Fruit fly (Drosophila melanogaster) whole organism, embryonic: ENCODE measurements around the gene Syx1A.

ENCODE experiments used
- BtbVII ChIP-seq: fragments of 200-800 bp; sonication (Bioruptor generic); optimal IDR thresholded peaks from 3 replicates; lab custom pipeline; 2017; ENCODE audit warnings: missing biosample characterization, mild to moderate bottlenecking, missing genetic modification characterization
- CG11504 ChIP-seq: fragments of 200-800 bp; sonication (Bioruptor generic); optimal IDR thresholded peaks from 3 replicates; lab custom pipeline; 2019; ENCODE audit warnings: missing biosample characterization, mild to moderate bottlenecking, missing genetic modification characterization, moderate library complexity
- CG11695 ChIP-seq: fragments of 200-800 bp; sonication (Bioruptor generic); IDR thresholded peaks from 3 replicates; pipeline ENCODE4 v1.3.6; 2022; ENCODE audit warnings: missing biosample characterization, missing genetic modification characterization
- CG13424 ChIP-seq: fragments of 200-800 bp; sonication (Bioruptor generic); optimal IDR thresholded peaks from 2 replicates; lab custom pipeline; 2019; ENCODE audit warnings: missing biosample characterization, mild to moderate bottlenecking, missing genetic modification characterization, moderate library complexity
- CG14014 ChIP-seq: fragments of 200-800 bp; sonication (Bioruptor generic); IDR thresholded peaks from 2 replicates; pipeline ENCODE4 v1.3.6; 2022; ENCODE audit warnings: missing biosample characterization, missing genetic modification characterization
- CG15601 ChIP-seq: fragments of 200-800 bp; sonication (Bioruptor generic); optimal IDR thresholded peaks from 3 replicates; lab custom pipeline; 2019; ENCODE audit warnings: missing biosample characterization, mild to moderate bottlenecking, missing genetic modification characterization, moderate library complexity
- CG2678 ChIP-seq: fragments of 200-800 bp; sonication (Bioruptor generic); optimal IDR thresholded peaks from 3 replicates; lab custom pipeline; 2019; ENCODE audit warnings: missing biosample characterization, mild to moderate bottlenecking, missing genetic modification characterization, moderate library complexity
- CG2889 ChIP-seq: fragments of 200-800 bp; sonication (Bioruptor generic); IDR thresholded peaks from 3 replicates; pipeline ENCODE4 v1.3.6; 2022; ENCODE audit warnings: missing biosample characterization, missing genetic modification characterization
- CG4617 ChIP-seq: fragments of 200-800 bp; sonication (Bioruptor generic); optimal IDR thresholded peaks from 3 replicates; lab custom pipeline; 2016; ENCODE audit warnings: missing biosample characterization, missing genetic modification characterization, borderline replicate concordance
- CG6254 ChIP-seq: fragments of 200-800 bp; sonication (Bioruptor generic); optimal IDR thresholded peaks from 3 replicates; lab custom pipeline; 2017; ENCODE audit warnings: mild to moderate bottlenecking, missing biosample characterization, missing genetic modification reagents, missing genetic modification characterization
- CG6683 ChIP-seq: fragments of 200-800 bp; sonication (Bioruptor generic); optimal IDR thresholded peaks from 2 replicates; lab custom pipeline; 2017; ENCODE audit warnings: missing biosample characterization, mild to moderate bottlenecking, missing genetic modification characterization, missing genetic modification reagents
- CG7556 ChIP-seq: fragments of 200-800 bp; sonication (Bioruptor generic); optimal IDR thresholded peaks from 2 replicates; lab custom pipeline; 2017; ENCODE audit warnings: missing biosample characterization, mild to moderate bottlenecking, missing genetic modification characterization
- CG7839 ChIP-seq: fragments of 200-800 bp; sonication (Bioruptor generic); optimal IDR thresholded peaks from 3 replicates; lab custom pipeline; 2018; ENCODE audit warnings: missing biosample characterization, mild to moderate bottlenecking, missing genetic modification characterization, moderate library complexity
- CG8281 ChIP-seq: fragments of 200-800 bp; sonication (Bioruptor generic); optimal IDR thresholded peaks from 2 replicates; lab custom pipeline; 2018; ENCODE audit warnings: missing biosample characterization, mild to moderate bottlenecking, missing genetic modification characterization, moderate library complexity
- D ChIP-seq, 2 experiments: fragments of 200-800 bp in 1 of 2; fragments of >200 bp in 1 of 2; sonication (Bioruptor generic) in 1 of 2; optimal IDR thresholded peaks; 2 replicates in 1 of 2; 3 replicates in 1 of 2; lab custom pipeline; 2017; ENCODE audit warnings: mild to moderate bottlenecking in 1 of 2, missing biosample characterization in 1 of 2, missing genetic modification characterization in 1 of 2, missing genetic modification reagents in 1 of 2
- Dp ChIP-seq: fragments of 200-800 bp; sonication (Bioruptor generic); optimal IDR thresholded peaks from 2 replicates; lab custom pipeline; 2018; ENCODE audit warnings: missing biosample characterization, mild to moderate bottlenecking, missing genetic modification characterization, moderate library complexity
- HLH3B ChIP-seq: fragments of 200-800 bp; sonication (Bioruptor generic); IDR thresholded peaks from 2 replicates; pipeline ENCODE4 v1.3.6; 2022; ENCODE audit warnings: missing biosample characterization, missing genetic modification characterization
- Jarid2 ChIP-seq: fragments of 200-800 bp; sonication (Bioruptor generic); optimal IDR thresholded peaks from 3 replicates; lab custom pipeline; 2017; ENCODE audit warnings: mild to moderate bottlenecking, missing biosample characterization, missing genetic modification reagents, missing genetic modification characterization
- NfI ChIP-seq: fragments of 200-800 bp; sonication (Bioruptor generic); optimal IDR thresholded peaks from 3 replicates; lab custom pipeline; 2018; ENCODE audit warnings: missing biosample characterization, mild to moderate bottlenecking, missing genetic modification characterization, moderate library complexity
- Poxn ChIP-seq: fragments of 200-800 bp; sonication (Bioruptor generic); IDR thresholded peaks from 2 replicates; pipeline ENCODE4 v1.3.6; 2022; ENCODE audit warnings: missing biosample characterization, missing genetic modification characterization
- Rfx ChIP-seq: fragments of 200-800 bp; sonication (Bioruptor generic); IDR thresholded peaks from 2 replicates; pipeline ENCODE4 v1.3.6; 2022; ENCODE audit warnings: missing biosample characterization, missing genetic modification characterization
- Trl ChIP-seq, 3 experiments: fragments of >200 bp in 2 of 3; fragments of 200-800 bp in 1 of 3; sonication (Bioruptor generic) in 1 of 3; optimal IDR thresholded peaks; 2 replicates in 1 of 3; 3 replicates in 2 of 3; lab custom pipeline; 2016 to 2017; ENCODE audit warnings: missing biosample characterization in 1 of 3, missing genetic modification characterization in 1 of 3
- Vsx1 ChIP-seq: fragments of 200-800 bp; sonication (Bioruptor generic); optimal IDR thresholded peaks from 2 replicates; lab custom pipeline; 2017; ENCODE audit warnings: missing biosample characterization, mild to moderate bottlenecking, missing genetic modification characterization, missing genetic modification reagents
- ab ChIP-seq: fragments of 200-800 bp; sonication (Bioruptor generic); optimal IDR thresholded peaks from 2 replicates; lab custom pipeline; 2016; ENCODE audit warnings: missing biosample characterization, missing genetic modification characterization
- aop ChIP-seq: fragments of 200-800 bp; sonication (Bioruptor generic); IDR thresholded peaks from 2 replicates; pipeline ENCODE4 v1.3.6; 2022; ENCODE audit warnings: missing biosample characterization, missing genetic modification characterization
- ash1 ChIP-seq: fragments of 200-800 bp; sonication (Bioruptor generic); optimal IDR thresholded peaks from 2 replicates; lab custom pipeline; 2018; ENCODE audit warnings: missing biosample characterization, mild to moderate bottlenecking, missing genetic modification characterization
- bigmax ChIP-seq: fragments of 200-800 bp; sonication (Bioruptor generic); optimal IDR thresholded peaks from 2 replicates; lab custom pipeline; 2018; ENCODE audit warnings: missing biosample characterization, mild to moderate bottlenecking, missing genetic modification characterization
- cato ChIP-seq: fragments of 200-800 bp; sonication (Bioruptor generic); optimal IDR thresholded peaks from 2 replicates; lab custom pipeline; 2016; ENCODE audit warnings: missing biosample characterization, missing genetic modification characterization, borderline replicate concordance
- corto ChIP-seq: fragments of 200-800 bp; sonication (Bioruptor generic); optimal IDR thresholded peaks from 2 replicates; lab custom pipeline; 2016; ENCODE audit warnings: missing biosample characterization, mild to moderate bottlenecking, missing genetic modification characterization, moderate library complexity
- dimm ChIP-seq: fragments of 200-800 bp; sonication (Bioruptor generic); IDR thresholded peaks from 2 replicates; pipeline ENCODE4 v1.3.6; 2022; ENCODE audit warnings: missing biosample characterization, missing genetic modification characterization
- exex ChIP-seq: fragments of 200-800 bp; sonication (Bioruptor generic); optimal IDR thresholded peaks from 4 replicates; lab custom pipeline; 2018; ENCODE audit warnings: missing biosample characterization, mild to moderate bottlenecking, missing genetic modification characterization, moderate library complexity
- fd102C ChIP-seq: fragments of 200-800 bp; sonication (Bioruptor generic); optimal IDR thresholded peaks from 2 replicates; lab custom pipeline; 2018; ENCODE audit warnings: missing biosample characterization, mild to moderate bottlenecking, missing genetic modification characterization, moderate library complexity
- fd64A ChIP-seq: fragments of 200-800 bp; sonication (Bioruptor generic); optimal IDR thresholded peaks from 3 replicates; lab custom pipeline; 2018; ENCODE audit warnings: missing biosample characterization, mild to moderate bottlenecking, missing genetic modification characterization
- hb ChIP-seq: fragments of 200-800 bp; sonication (Bioruptor generic); IDR thresholded peaks from 3 replicates; pipeline ENCODE4 v1.3.6; 2022; ENCODE audit warnings: missing biosample characterization, missing genetic modification characterization; ENCODE audit not compliant: partially characterized antibody
- hth ChIP-seq: fragments of >200 bp; optimal IDR thresholded peaks from 2 replicates; lab custom pipeline; 2017; ENCODE audit warnings: inconsistent platforms
- ind ChIP-seq: fragments of 200-800 bp; sonication (Bioruptor generic); optimal IDR thresholded peaks from 3 replicates; lab custom pipeline; 2016; ENCODE audit warnings: missing biosample characterization, missing genetic modification characterization
- nmo ChIP-seq: fragments of 200-800 bp; sonication (Bioruptor generic); optimal IDR thresholded peaks from 2 replicates; lab custom pipeline; 2018; ENCODE audit warnings: missing biosample characterization, mild to moderate bottlenecking, missing genetic modification characterization, moderate library complexity
- odd ChIP-seq: fragments of 200-800 bp; sonication (Bioruptor generic); optimal IDR thresholded peaks from 2 replicates; lab custom pipeline; 2017; ENCODE audit warnings: missing biosample characterization, mild to moderate bottlenecking, missing genetic modification characterization
- pita ChIP-seq: fragments of 200-800 bp; sonication (Bioruptor generic); optimal IDR thresholded peaks from 2 replicates; lab custom pipeline; 2017; ENCODE audit warnings: missing biosample characterization, mild to moderate bottlenecking, missing genetic modification characterization
- pros ChIP-seq: fragments of 200-800 bp; sonication (Bioruptor generic); optimal IDR thresholded peaks from 3 replicates; lab custom pipeline; 2019; ENCODE audit warnings: missing biosample characterization, mild to moderate bottlenecking, missing genetic modification characterization, moderate library complexity
- pum ChIP-seq: fragments of 200-800 bp; sonication (Bioruptor generic); optimal IDR thresholded peaks from 2 replicates; lab custom pipeline; 2016; ENCODE audit warnings: missing biosample characterization, missing genetic modification characterization
- pzg ChIP-seq: fragments of 200-800 bp; sonication (Bioruptor generic); optimal IDR thresholded peaks from 3 replicates; lab custom pipeline; 2018; ENCODE audit warnings: missing biosample characterization, mild to moderate bottlenecking, missing genetic modification characterization, moderate library complexity
- sd ChIP-seq: fragments of 200-800 bp; sonication (Bioruptor generic); optimal IDR thresholded peaks from 3 replicates; lab custom pipeline; 2018; ENCODE audit warnings: missing biosample characterization, mild to moderate bottlenecking, missing genetic modification characterization, moderate library complexity
- sob ChIP-seq: fragments of 200-800 bp; sonication (Bioruptor generic); IDR thresholded peaks from 2 replicates; pipeline ENCODE4 v1.3.6; 2022; ENCODE audit warnings: missing biosample characterization, missing genetic modification characterization
- sqz ChIP-seq: fragments of 200-800 bp; sonication (Bioruptor generic); optimal IDR thresholded peaks from 3 replicates; lab custom pipeline; 2018; ENCODE audit warnings: missing biosample characterization, mild to moderate bottlenecking, missing genetic modification characterization
- tio ChIP-seq: fragments of 200-800 bp; sonication (Bioruptor generic); optimal IDR thresholded peaks from 2 replicates; lab custom pipeline; 2017; ENCODE audit warnings: missing biosample characterization, missing genetic modification characterization, inconsistent platforms
- tna ChIP-seq: fragments of 200-800 bp; sonication (Bioruptor generic); IDR thresholded peaks from 2 replicates; pipeline ENCODE4 v1.3.6; 2022; ENCODE audit warnings: missing biosample characterization, missing genetic modification characterization; ENCODE audit not compliant: partially characterized antibody
- toy ChIP-seq: fragments of 200-800 bp; sonication (Bioruptor generic); IDR thresholded peaks from 2 replicates; pipeline ENCODE4 v1.3.6; 2022; ENCODE audit warnings: missing biosample characterization, missing genetic modification characterization
- wor ChIP-seq: fragments of 200-800 bp; sonication (Bioruptor generic); IDR thresholded peaks from 2 replicates; pipeline ENCODE4 v1.3.6; 2022; ENCODE audit warnings: missing biosample characterization, missing genetic modification characterization
- zen2 ChIP-seq: fragments of 200-800 bp; sonication (Bioruptor generic); IDR thresholded peaks from 3 replicates; pipeline ENCODE4 v1.3.6; 2022; ENCODE audit warnings: missing biosample characterization, missing genetic modification characterization; ENCODE audit not compliant: partially characterized antibody

Syx1A gene

DNA sequence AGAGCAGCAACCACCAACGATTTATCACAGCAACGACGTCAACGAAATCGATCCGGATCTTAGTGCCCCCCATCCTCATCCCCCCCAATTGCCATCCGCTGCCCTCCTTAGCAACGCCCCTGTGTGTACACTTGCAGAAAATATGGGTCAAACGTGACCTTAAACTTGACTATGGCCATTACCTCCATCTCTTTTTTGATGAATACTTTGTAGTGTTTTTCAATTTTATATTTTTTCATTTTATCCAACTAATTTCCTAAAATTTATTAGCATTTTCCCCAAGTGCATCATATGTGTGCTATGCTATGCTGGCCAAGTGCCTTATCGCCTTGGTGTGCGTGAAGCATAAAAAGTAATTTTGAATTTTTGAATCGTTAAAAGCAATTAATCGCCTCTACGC is 37.4 kb upstream of the Syx1A start (continued):
- no peak for TF ChIP-seq Poxn (GFP tag; lab: Robert Waterston, UW)
- no peak for TF ChIP-seq toy
- no peak for TF ChIP-seq tio
- TF ChIP-seq CG13424 (tag; lab: Kevin White, UChicago), result peak; percentile 33
- TF ChIP-seq CG8281 (tag; lab: Kevin White, UChicago), result no peak
- TF ChIP-seq HLH3B, result peak; percentile 32; the same call in 1 of the 2 replicates
- no peak for TF ChIP-seq exex
- TF ChIP-seq pita, result no peak
- TF ChIP-seq bigmax (GFP tag; lab: Kevin White, UChicago), result no peak
- no peak for TF ChIP-seq sqz (GFP tag; lab: Kevin White, UChicago)
- no peak for TF ChIP-seq CG7556 (GFP tag; lab: Kevin White, UChicago)
- no peak for TF ChIP-seq Jarid2 (GFP tag; lab: Kevin White, UChicago)
- TF ChIP-seq aop (GFP tag; lab: Robert Waterston, UW), result no peak
- TF ChIP-seq NfI (GFP tag; lab: Kevin White, UChicago), result no peak
- no peak for TF ChIP-seq fd64A (GFP tag; lab: Kevin White, UChicago)
- no peak for TF ChIP-seq Trl (optimal IDR thresholded peaks at IDR 0.05; lab: Kevin White, UChicago)
- no peak for TF ChIP-seq Trl (GFP tag; optimal IDR thresholded peaks at IDR 0.05; lab: Kevin White, UChicago)
- no peak for TF ChIP-seq sob
- TF ChIP-seq hth (lab: Kevin White, UChicago), result no peak
- TF ChIP-seq CG6683 (GFP tag; lab: Kevin White, UChicago), result no peak
- TF ChIP-seq CG6254, result no peak
- TF ChIP-seq zen2 (GFP tag; lab: Robert Waterston, UW), result no peak
- peak; percentile 23 for TF ChIP-seq ind (GFP tag; lab: Kevin White, UChicago)
- TF ChIP-seq dimm (GFP tag; lab: Robert Waterston, UW), result no peak
- peak; percentile 57 for TF ChIP-seq CG11504 (tag; lab: Kevin White, UChicago)
- TF ChIP-seq tna (GFP tag; lab: Robert Waterston, UW), result no peak
- TF ChIP-seq odd (GFP tag; lab: Kevin White, UChicago), result no peak
- peak; percentile 59; the same call in 1 of the 3 replicates for TF ChIP-seq CG11695 (GFP tag; lab: Robert Waterston, UW)
- TF ChIP-seq ash1, result no peak
- no peak for TF ChIP-seq Dp (GFP tag; lab: Kevin White, UChicago)
- no peak for TF ChIP-seq pros (GFP tag; lab: Kevin White, UChicago)
- no peak for TF ChIP-seq ab (GFP tag; lab: Kevin White, UChicago)
- no peak for TF ChIP-seq CG15601
- TF ChIP-seq pum (GFP tag; lab: Kevin White, UChicago), result no peak
- no peak for TF ChIP-seq CG14014 (GFP tag; lab: Robert Waterston, UW)
- TF ChIP-seq BtbVII, result no peak
- TF ChIP-seq wor (GFP tag; lab: Robert Waterston, UW), result no peak
- peak; percentile 47 for TF ChIP-seq CG2678 (tag; lab: Kevin White, UChicago)
- TF ChIP-seq CG4617 (GFP tag; lab: Kevin White, UChicago), result no peak
- TF ChIP-seq pzg (GFP tag; lab: Kevin White, UChicago), result no peak
- TF ChIP-seq D (optimal IDR thresholded peaks at IDR 0.05; lab: Kevin White, UChicago), result no peak
- TF ChIP-seq D (GFP tag; optimal IDR thresholded peaks at IDR 0.05; lab: Kevin White, UChicago), result peak; percentile 10
- peak; percentile 40 for TF ChIP-seq nmo (GFP tag; lab: Kevin White, UChicago)
- no peak for TF ChIP-seq Rfx
- no peak for TF ChIP-seq cato (GFP tag; lab: Kevin White, UChicago)
- no peak for TF ChIP-seq CG2889 (GFP tag; lab: Robert Waterston, UW)
- TF ChIP-seq corto (GFP tag; lab: Kevin White, UChicago), result peak; percentile 76
- TF ChIP-seq hb (GFP tag; lab: Robert Waterston, UW), result no peak
- no peak for TF ChIP-seq Vsx1 (GFP tag; lab: Kevin White, UChicago)
- TF ChIP-seq CG7839 (tag; lab: Kevin White, UChicago), result peak; percentile 43
- TF ChIP-seq sd (tag; lab: Kevin White, UChicago), result no peak
- TF ChIP-seq fd102C (GFP tag; lab: Kevin White, UChicago), result no peak
